Worm (Caenorhabditis elegans): ENCODE data around the gene sdz-38.

DNA sequence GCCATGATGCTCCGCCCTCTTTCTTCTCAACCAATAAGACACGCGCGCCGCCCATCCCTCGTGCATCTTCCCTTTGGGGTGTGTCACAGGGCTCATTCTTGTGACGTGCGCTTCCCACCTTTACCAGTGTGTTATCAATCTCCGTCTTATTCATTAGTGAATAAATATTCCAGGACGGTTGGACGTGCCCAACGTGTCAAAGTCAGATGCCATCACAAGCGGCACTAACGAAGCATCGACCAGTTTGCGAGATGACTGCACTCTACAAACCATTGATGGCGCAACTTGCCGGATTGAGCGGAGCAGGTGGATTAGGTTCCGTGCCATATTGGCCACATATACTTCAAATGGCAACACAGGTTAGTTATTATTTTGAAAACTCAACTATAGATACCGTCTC, 21.5 kb downstream of the sdz-38 start:
- TF ChIP-seq dpl-1 (GFP tag; optimal IDR thresholded peaks at IDR 0.05) (no peak), lin-40 (tag; optimal IDR thresholded peaks at IDR 0.05) (no peak), lsl-1 (GFP tag; optimal IDR thresholded peaks at IDR 0.05) (no peak), egl-44 (GFP tag; IDR thresholded peaks at IDR 0.05) (no peak), pha-4 (tag; optimal IDR thresholded peaks at IDR 0.05) (no peak), snpc-4 (GFP tag; optimal IDR thresholded peaks at IDR 0.05) (no peak), snpc-4 (tag; optimal IDR thresholded peaks at IDR 0.05) (no peak), ama-1 (optimal IDR thresholded peaks at IDR 0.05) (no peak), ama-1 (GFP tag; optimal IDR thresholded peaks at IDR 0.05) (no peak), madf-6 (GFP tag; IDR thresholded peaks at IDR 0.05) (no peak)
